Worm (Caenorhabditis elegans) whole organism, late embryonic: Measurements from ENCODE around the gene cht-6.

ENCODE experiments used
- C38D4.7 ChIP-seq: fragments of 200-800 bp; sonication (Bioruptor generic); optimal IDR thresholded peaks from 2 replicates; lab custom pipeline; 2018; ENCODE audit warnings: mild to moderate bottlenecking, missing genetic modification characterization, moderate library complexity, missing compliant biosample characterization
- F13H6.1 ChIP-seq: sonication (generic microtip); optimal IDR thresholded peaks from 2 replicates; lab custom pipeline; 2016; ENCODE audit warnings: missing genetic modification characterization, missing compliant biosample characterization
- K02D7.2 ChIP-seq: sonication (generic microtip); optimal IDR thresholded peaks from 2 replicates; lab custom pipeline; 2017; ENCODE audit warnings: mild to moderate bottlenecking, missing genetic modification characterization, missing compliant biosample characterization
- K09A11.1 ChIP-seq: sonication (generic microtip); optimal IDR thresholded peaks from 2 replicates; lab custom pipeline; 2017; ENCODE audit warnings: antibody characterized with exemption, mild to moderate bottlenecking, missing genetic modification characterization, missing compliant biosample characterization; ENCODE audit not compliant: insufficient read depth
- ahr-1 ChIP-seq: sonication (generic microtip); optimal IDR thresholded peaks from 2 replicates; lab custom pipeline; 2016; ENCODE audit warnings: missing genetic modification characterization, missing compliant biosample characterization
- ama-1 ChIP-seq: fragments of 150-350 bp; optimal IDR thresholded peaks from 2 replicates; lab custom pipeline; 2014
- ceh-18 ChIP-seq: sonication (generic microtip); optimal IDR thresholded peaks from 2 replicates; lab custom pipeline; 2016; ENCODE audit warnings: missing genetic modification characterization, missing compliant biosample characterization
- ceh-2 ChIP-seq: sonication (generic microtip); optimal IDR thresholded peaks from 2 replicates; lab custom pipeline; 2016; ENCODE audit warnings: missing genotype, missing genetic modification characterization, missing compliant biosample characterization
- ceh-24 ChIP-seq: sonication (generic microtip); optimal IDR thresholded peaks from 2 replicates; lab custom pipeline; 2016; ENCODE audit warnings: mild to moderate bottlenecking, missing genetic modification characterization, missing compliant biosample characterization
- ceh-30 ChIP-seq: fragments of 150-350 bp; optimal IDR thresholded peaks from 2 replicates; lab custom pipeline; 2014; ENCODE audit warnings: missing biosample characterization, missing genetic modification characterization
- ceh-31 ChIP-seq: sonication (generic microtip); optimal IDR thresholded peaks from 2 replicates; lab custom pipeline; 2016; ENCODE audit warnings: missing genetic modification characterization, missing compliant biosample characterization
- ceh-34 ChIP-seq: sonication (generic microtip); optimal IDR thresholded peaks from 2 replicates; lab custom pipeline; 2016; ENCODE audit warnings: mild to moderate bottlenecking, missing genetic modification characterization, missing compliant biosample characterization
- ceh-45 ChIP-seq: fragments of 200-800 bp; sonication (Bioruptor generic); IDR thresholded peaks from 2 replicates; pipeline ENCODE4 v1.3.6; 2022; ENCODE audit warnings: missing genetic modification reagents, missing genetic modification characterization, missing compliant biosample characterization
- ceh-48 ChIP-seq: sonication (generic microtip); optimal IDR thresholded peaks from 2 replicates; lab custom pipeline; 2016; ENCODE audit warnings: missing genetic modification characterization, inconsistent platforms, missing compliant biosample characterization
- ceh-9 ChIP-seq: sonication (generic microtip); optimal IDR thresholded peaks from 2 replicates; lab custom pipeline; 2016; ENCODE audit warnings: mild to moderate bottlenecking, missing genetic modification characterization, inconsistent platforms, missing compliant biosample characterization
- dmd-4 ChIP-seq: sonication (generic microtip); optimal IDR thresholded peaks from 2 replicates; lab custom pipeline; 2016; ENCODE audit warnings: borderline replicate concordance, missing genetic modification characterization, missing compliant biosample characterization
- dve-1 ChIP-seq: sonication (generic microtip); optimal IDR thresholded peaks from 2 replicates; lab custom pipeline; 2017; ENCODE audit warnings: antibody characterized with exemption, mild to moderate bottlenecking, missing genetic modification characterization, missing compliant biosample characterization
- elt-2 ChIP-seq: sonication (generic microtip); optimal IDR thresholded peaks from 2 replicates; lab custom pipeline; 2016; ENCODE audit warnings: missing genetic modification reagents, missing genetic modification characterization, missing compliant biosample characterization
- elt-4 ChIP-seq: sonication (generic microtip); optimal IDR thresholded peaks from 2 replicates; lab custom pipeline; 2016; ENCODE audit warnings: missing genetic modification characterization, missing compliant biosample characterization
- fkh-10 ChIP-seq: fragments of 150-350 bp; optimal IDR thresholded peaks from 2 replicates; lab custom pipeline; 2014; ENCODE audit warnings: missing biosample characterization, missing genetic modification reagents, missing genetic modification characterization
- fkh-6 ChIP-seq: sonication (generic microtip); optimal IDR thresholded peaks from 2 replicates; lab custom pipeline; 2016; ENCODE audit warnings: missing genetic modification characterization, missing compliant biosample characterization
- gmeb-2 ChIP-seq: sonication (generic microtip); optimal IDR thresholded peaks from 2 replicates; lab custom pipeline; 2016; ENCODE audit warnings: missing genetic modification characterization, inconsistent platforms, missing compliant biosample characterization
- hlh-30 ChIP-seq: sonication (generic microtip); optimal IDR thresholded peaks from 2 replicates; lab custom pipeline; 2017; ENCODE audit warnings: antibody characterized with exemption, missing genetic modification characterization, missing compliant biosample characterization; ENCODE audit not compliant: insufficient read depth
- hlh-6 ChIP-seq: sonication (generic microtip); optimal IDR thresholded peaks from 2 replicates; lab custom pipeline; 2016; ENCODE audit warnings: missing genotype, missing genetic modification characterization, missing compliant biosample characterization
- hlh-8 ChIP-seq: sonication (generic microtip); optimal IDR thresholded peaks from 2 replicates; lab custom pipeline; 2016; ENCODE audit warnings: missing genotype, missing genetic modification characterization, missing compliant biosample characterization
- lim-6 ChIP-seq: sonication (generic microtip); optimal IDR thresholded peaks from 2 replicates; lab custom pipeline; 2016; ENCODE audit warnings: missing genetic modification characterization, missing compliant biosample characterization
- madf-2 ChIP-seq: sonication (generic microtip); optimal IDR thresholded peaks from 2 replicates; lab custom pipeline; 2017; ENCODE audit warnings: missing genetic modification characterization, missing compliant biosample characterization
- nhr-11 ChIP-seq: fragments of 150-350 bp; optimal IDR thresholded peaks from 2 replicates; lab custom pipeline; 2014; ENCODE audit warnings: missing biosample characterization, missing genetic modification characterization
- npax-4 ChIP-seq: sonication (generic microtip); optimal IDR thresholded peaks from 2 replicates; lab custom pipeline; 2016; ENCODE audit warnings: missing genetic modification characterization, missing compliant biosample characterization
- odd-2 ChIP-seq: sonication (generic microtip); optimal IDR thresholded peaks from 2 replicates; lab custom pipeline; 2017; ENCODE audit warnings: antibody characterized with exemption, mild to moderate bottlenecking, missing genetic modification characterization, missing compliant biosample characterization
- pag-3 ChIP-seq: sonication (generic microtip); optimal IDR thresholded peaks from 2 replicates; lab custom pipeline; 2016; ENCODE audit warnings: missing compliant biosample characterization, missing genetic modification characterization, borderline replicate concordance
- pax-1 ChIP-seq: fragments of 150-350 bp; optimal IDR thresholded peaks from 2 replicates; lab custom pipeline; 2014; ENCODE audit warnings: missing biosample characterization, missing genetic modification characterization
- pha-2 ChIP-seq: sonication (generic microtip); optimal IDR thresholded peaks from 2 replicates; lab custom pipeline; 2017; ENCODE audit warnings: mild to moderate bottlenecking, missing genetic modification characterization, missing compliant biosample characterization
- pha-4 ChIP-seq: fragments of 150-350 bp; optimal IDR thresholded peaks from 2 replicates; lab custom pipeline; 2018; ENCODE audit warnings: missing biosample characterization, missing genetic modification reagents, missing genetic modification characterization
- pros-1 ChIP-seq: fragments of 150-350 bp; optimal IDR thresholded peaks from 2 replicates; lab custom pipeline; 2014; ENCODE audit warnings: missing biosample characterization, missing genetic modification reagents, missing genetic modification characterization
- rnt-1 ChIP-seq: sonication (generic microtip); optimal IDR thresholded peaks from 2 replicates; lab custom pipeline; 2016; ENCODE audit warnings: missing genetic modification characterization, missing compliant biosample characterization
- sox-2 ChIP-seq: fragments of 200-800 bp; sonication (Bioruptor generic); IDR thresholded peaks from 2 replicates; pipeline ENCODE4 v1.3.6; 2022; ENCODE audit warnings: missing genetic modification reagents, missing genetic modification characterization, missing compliant biosample characterization
- syd-9 ChIP-seq: sonication (generic microtip); optimal IDR thresholded peaks from 2 replicates; lab custom pipeline; 2016; ENCODE audit warnings: mild to moderate bottlenecking, missing genetic modification characterization, moderate library complexity, missing compliant biosample characterization
- tbx-2 ChIP-seq: sonication (generic microtip); optimal IDR thresholded peaks from 2 replicates; lab custom pipeline; 2016; ENCODE audit warnings: missing genetic modification characterization, missing compliant biosample characterization
- unc-42 ChIP-seq: sonication (generic microtip); optimal IDR thresholded peaks from 2 replicates; lab custom pipeline; 2016; ENCODE audit warnings: missing genotype, missing genetic modification characterization, missing compliant biosample characterization
- unc-86 ChIP-seq: sonication (generic microtip); optimal IDR thresholded peaks from 2 replicates; lab custom pipeline; 2016; ENCODE audit warnings: missing genetic modification characterization, missing compliant biosample characterization

The cht-6 gene

ce11 chrV:6411161-6411560 lies 3.6 kb upstream of the cht-6 start:
- no peak for TF ChIP-seq ceh-31 (tag; lab: Kevin White, UChicago)
- TF ChIP-seq unc-86 = no peak
- TF ChIP-seq elt-2 = peak; percentile 24
- no peak for TF ChIP-seq ceh-30
- TF ChIP-seq F13H6.1 (tag; lab: Kevin White, UChicago) = no peak

- no peak for TF ChIP-seq elt-4 (tag; lab: Kevin White, UChicago)
- peak; percentile 54 for TF ChIP-seq elt-2
These were observed 1.7 kb upstream of the cht-6 start for ce11 chrV:6413057-6413456.

DNA sequence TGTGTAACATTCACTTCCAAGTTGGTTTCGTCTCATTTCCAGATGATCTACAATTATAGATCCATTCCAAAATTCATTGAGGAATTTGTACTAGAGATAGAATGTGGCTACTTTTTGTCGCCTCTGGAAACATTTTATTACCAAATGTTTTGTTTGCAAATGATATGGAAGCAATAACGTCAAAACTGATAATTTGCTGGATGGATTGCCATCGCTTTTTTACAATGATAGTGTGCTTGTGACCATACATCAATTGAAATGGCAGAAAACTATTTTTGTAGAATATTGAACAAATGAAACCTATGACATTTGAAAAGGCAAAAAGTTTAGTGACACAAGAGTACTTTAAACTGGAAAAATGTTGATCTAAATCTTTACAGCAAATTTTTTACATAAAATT lies 324 bp upstream of the cht-6 start:
- TF ChIP-seq F13H6.1 (tag; lab: Kevin White, UChicago) (no peak), pha-4 (tag; lab: Kevin White, UChicago) (no peak), rnt-1 (tag; lab: Kevin White, UChicago) (no peak), unc-86 (no peak), elt-2 (no peak), ceh-24 (no peak), dve-1 (tag; lab: Kevin White, UChicago) (no peak), odd-2 (no peak), fkh-6 (tag; lab: Kevin White, UChicago) (no peak)

- TF ChIP-seq hlh-30 (no peak), unc-86 (no peak), ceh-30 (no peak), fkh-10 (GFP tag; lab: Kevin White, UChicago) (no peak), hlh-8 (tag; lab: Kevin White, UChicago) (no peak), pag-3 (tag; lab: Kevin White, UChicago) (no peak), pax-1 (tag; lab: Kevin White, UChicago) (no peak), syd-9 (no peak), ceh-18 (tag; lab: Kevin White, UChicago) (no peak), C38D4.7 (GFP tag; lab: Kevin White, UChicago) (no peak), pha-2 (tag; lab: Kevin White, UChicago) (no peak), ceh-34 (tag; lab: Kevin White, UChicago) (no peak), gmeb-2 (tag; lab: Kevin White, UChicago) (no peak), ceh-9 (tag; lab: Kevin White, UChicago) (no peak), nhr-11 (tag; lab: Kevin White, UChicago) (no peak), ama-1 (no peak), lim-6 (no peak), ceh-48 (tag; lab: Kevin White, UChicago) (no peak), ceh-2 (tag; lab: Kevin White, UChicago) (no peak)
These were observed 9.3 kb downstream of the cht-6 start, which contains the start of gene urb-1 for ce11 chrV:6424055-6424454. Gene urb-1, minus strand, starts transcription at chrV:6424155.

DNA sequence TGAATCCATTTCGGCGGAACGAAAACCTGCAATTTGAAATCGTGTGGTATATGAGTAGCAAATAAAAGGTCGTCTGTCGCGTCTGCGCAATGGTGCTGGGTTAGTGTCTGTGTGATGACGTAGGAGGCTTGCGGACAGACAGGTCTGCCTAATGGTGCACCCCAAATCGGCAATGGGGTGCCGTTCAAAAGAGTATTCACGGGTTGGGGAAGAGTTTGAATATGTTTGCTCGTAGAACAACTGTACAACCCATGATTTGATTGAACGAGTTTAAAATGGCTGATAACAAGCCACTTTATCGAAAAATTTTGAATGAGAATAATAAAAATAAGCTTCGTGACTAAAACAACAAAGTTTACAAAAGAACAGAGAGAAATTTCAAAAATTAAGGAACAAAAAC lies 11.1 kb downstream of the cht-6 start, which contains the start of gene T05H4.11:
Gene T05H4.11, minus strand, starts transcription at position 335 of the 400 bp plus-strand sequence.
- no peak for TF ChIP-seq syd-9
- no peak for TF ChIP-seq lim-6
- no peak for TF ChIP-seq sox-2 (GFP tag; lab: Robert Waterston, UW)
- TF ChIP-seq pros-1 (tag; lab: Kevin White, UChicago) = no peak
- TF ChIP-seq hlh-6 (tag; lab: Kevin White, UChicago) = no peak
- no peak for TF ChIP-seq dmd-4 (tag; lab: Kevin White, UChicago)
- no peak for TF ChIP-seq K09A11.1 (tag; lab: Kevin White, UChicago)
- no peak for TF ChIP-seq tbx-2 (tag; lab: Kevin White, UChicago)
- no peak for TF ChIP-seq npax-4 (tag; lab: Kevin White, UChicago)
- no peak for TF ChIP-seq K02D7.2 (tag; lab: Kevin White, UChicago)
- no peak for TF ChIP-seq dve-1 (tag; lab: Kevin White, UChicago)
- TF ChIP-seq madf-2 = no peak
- TF ChIP-seq ahr-1 (tag; lab: Kevin White, UChicago) = no peak
- TF ChIP-seq unc-42 (tag; lab: Kevin White, UChicago) = no peak
- TF ChIP-seq pag-3 (tag; lab: Kevin White, UChicago) = no peak
- TF ChIP-seq ceh-45 (GFP tag; lab: Robert Waterston, UW) = no peak
- no peak for TF ChIP-seq hlh-30
